Fruit fly (Drosophila melanogaster): Measurements from ENCODE around the gene Naglu.

The Naglu gene

DNA sequence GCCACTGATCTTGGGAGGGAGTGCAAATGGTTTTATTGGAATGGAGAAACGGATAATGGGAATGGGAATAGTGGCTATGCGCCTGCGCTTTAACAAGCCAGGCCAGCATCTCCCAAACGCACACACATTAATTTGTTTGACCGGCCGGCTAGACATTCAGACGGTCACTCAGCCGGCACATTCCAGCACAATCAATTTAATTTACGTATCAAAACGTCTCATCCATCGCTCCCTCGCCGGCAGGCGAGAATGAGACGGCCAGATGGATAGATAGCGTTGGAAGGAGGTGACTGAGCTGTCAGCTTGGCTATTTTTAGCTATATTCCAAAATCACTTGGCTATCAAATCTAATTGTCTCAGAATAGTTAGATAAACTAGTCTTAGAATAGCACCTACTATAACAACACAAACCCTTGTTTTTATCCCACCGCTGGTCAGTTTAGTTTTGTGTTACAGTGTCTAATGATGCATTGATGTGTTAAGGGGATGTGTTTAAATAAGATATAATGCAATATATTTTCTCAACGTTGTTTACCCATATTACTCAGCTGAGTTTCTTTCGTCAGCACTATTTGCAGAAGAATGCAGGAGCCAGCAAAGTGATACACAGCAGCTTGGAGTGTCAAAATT, 11.9 kb upstream of the Naglu start (continued):
- TF ChIP-seq NFAT (GFP tag; IDR thresholded peaks at IDR 0.05) (no peak), Lpt (GFP tag; optimal IDR thresholded peaks at IDR 0.05) (no peak), fd64A (GFP tag; optimal IDR thresholded peaks at IDR 0.05) (peak; percentile 42), cad (GFP tag; optimal IDR thresholded peaks at IDR 0.05) (no peak), CG7271 (tag; optimal IDR thresholded peaks at IDR 0.05) (no peak), Fer1 (GFP tag; optimal IDR thresholded peaks at IDR 0.05) (no peak), gfzf (GFP tag; optimal IDR thresholded peaks at IDR 0.05) (no peak), lola (GFP tag; optimal IDR thresholded peaks at IDR 0.05) (peak in 1 of 3 experiments; percentile 38), gcm2 (GFP tag; optimal IDR thresholded peaks at IDR 0.05) (no peak), Abd-B (GFP tag; optimal IDR thresholded peaks at IDR 0.05) (no peak), Kr (GFP tag; optimal IDR thresholded peaks at IDR 0.05) (peak; percentile 34), B-H2 (GFP tag; optimal IDR thresholded peaks at IDR 0.05) (no peak), CG5180 (GFP tag; optimal IDR thresholded peaks at IDR 0.05) (peak; percentile 9), nerfin-1 (tag; optimal IDR thresholded peaks at IDR 0.05) (peak; percentile 24), Blimp-1 (GFP tag; optimal IDR thresholded peaks at IDR 0.05) (peak; percentile 23), YL-1 (GFP tag; optimal IDR thresholded peaks at IDR 0.05) (no peak), Doc2 (GFP tag; IDR thresholded peaks at IDR 0.05) (no peak), chn (GFP tag; optimal IDR thresholded peaks at IDR 0.05) (no peak), Mes4 (GFP tag; optimal IDR thresholded peaks at IDR 0.05) (peak; percentile 9), CG8359 (GFP tag; optimal IDR thresholded peaks at IDR 0.05; ENCODE audit: borderline replicate concordance) (no peak), CG8388 (GFP tag; optimal IDR thresholded peaks at IDR 0.05) (peak; percentile 3), bigmax (GFP tag; optimal IDR thresholded peaks at IDR 0.05) (no peak), CG8944 (GFP tag; optimal IDR thresholded peaks at IDR 0.05) (no peak), CG14014 (GFP tag; IDR thresholded peaks at IDR 0.05) (no peak), CG12071 (GFP tag; optimal IDR thresholded peaks at IDR 0.05) (no peak), CG9727 (GFP tag; optimal IDR thresholded peaks at IDR 0.05) (peak; percentile 15), D19A (tag; optimal IDR thresholded peaks at IDR 0.05) (peak; percentile 40), gcm (GFP tag; optimal IDR thresholded peaks at IDR 0.05) (no peak), otp (GFP tag; IDR thresholded peaks at IDR 0.05) (no peak), CG9817 (tag; optimal IDR thresholded peaks at IDR 0.05) (no peak), CG18476 (GFP tag; optimal IDR thresholded peaks at IDR 0.05) (no peak), sc (optimal IDR thresholded peaks at IDR 0.05) (no peak), sc (GFP tag; optimal IDR thresholded peaks at IDR 0.05) (peak; percentile 9), CG2889 (GFP tag; IDR thresholded peaks at IDR 0.05) (no peak), zen2 (GFP tag; IDR thresholded peaks at IDR 0.05; ENCODE audit: partially characterized antibody) (no peak), dm (GFP tag; optimal IDR thresholded peaks at IDR 0.05) (no peak), Ravus (GFP tag; IDR thresholded peaks at IDR 0.05) (no peak), CG6813 (GFP tag; optimal IDR thresholded peaks at IDR 0.05) (no peak), CG34224 (GFP tag; IDR thresholded peaks at IDR 0.05; ENCODE audit: partially characterized antibody) (no peak), Atf3 (GFP tag; optimal IDR thresholded peaks at IDR 0.05) (no peak), CG15269 (tag; optimal IDR thresholded peaks at IDR 0.05) (no peak), CG4328 (GFP tag; optimal IDR thresholded peaks at IDR 0.05) (no peak)

Measured in whole organism, embryonic.